Worm (Caenorhabditis elegans) whole organism, midembryonic: Measurements from ENCODE around the gene F14H12.17.

Source experiments
- T22C8.4 ChIP-seq: fragments of 200-800 bp; sonication (Bioruptor generic); IDR thresholded peaks from 2 replicates; pipeline ENCODE4 v1.3.6; 2022; ENCODE audit warnings: missing genetic modification characterization, missing compliant biosample characterization
- cog-1 ChIP-seq: sonication (generic microtip); optimal IDR thresholded peaks from 2 replicates; lab custom pipeline; 2016; ENCODE audit warnings: missing genetic modification characterization, missing compliant biosample characterization
- flt-1 ChIP-seq: fragments of 200-800 bp; sonication (Bioruptor generic); IDR thresholded peaks from 2 replicates; pipeline ENCODE4 v1.3.6; 2022; ENCODE audit warnings: missing genetic modification characterization, missing compliant biosample characterization
- klf-2 ChIP-seq: fragments of 200-800 bp; sonication (Bioruptor generic); conservative IDR thresholded peaks from 2 replicates; pipeline ENCODE4 v1.3.6; 2022; ENCODE audit warnings: missing genetic modification reagents, missing genetic modification characterization, missing compliant biosample characterization
- med-1 ChIP-seq: sonication (generic microtip); optimal IDR thresholded peaks from 2 replicates; lab custom pipeline; 2017; ENCODE audit warnings: missing genetic modification characterization, mild to moderate bottlenecking, missing compliant biosample characterization, antibody characterized with exemption, missing genetic modification reagents; ENCODE audit not compliant: insufficient read depth
- ref-1 ChIP-seq: fragments of 200-800 bp; sonication (Bioruptor generic); conservative IDR thresholded peaks from 2 replicates; pipeline ENCODE4 v1.3.6; 2022; ENCODE audit warnings: missing genetic modification reagents, missing genetic modification characterization, missing compliant biosample characterization
- tab-1 ChIP-seq: fragments of 200-800 bp; sonication (Bioruptor generic); IDR thresholded peaks from 2 replicates; pipeline ENCODE4 v1.3.6; 2022; ENCODE audit warnings: missing genetic modification characterization, missing compliant biosample characterization
- ztf-23 ChIP-seq: fragments of 200-800 bp; sonication (Bioruptor generic); IDR thresholded peaks from 2 replicates; pipeline ENCODE4 v1.3.6; 2022; ENCODE audit warnings: missing genetic modification reagents, missing genetic modification characterization, missing compliant biosample characterization
- ztf-29 ChIP-seq: fragments of 200-800 bp; sonication (Bioruptor generic); IDR thresholded peaks from 2 replicates; pipeline ENCODE4 v1.3.6; 2022; ENCODE audit warnings: missing genetic modification reagents, missing genetic modification characterization, missing compliant biosample characterization

ce11 chrX:4408466-4408865, 45.4 kb upstream of the F14H12.17 start:
- no peak for TF ChIP-seq flt-1 (GFP tag; lab: Robert Waterston, UW)
- no peak for TF ChIP-seq T22C8.4 (GFP tag; lab: Robert Waterston, UW)
- no peak for TF ChIP-seq ztf-29 (GFP tag; lab: Robert Waterston, UW)
- TF ChIP-seq tab-1 (GFP tag; lab: Robert Waterston, UW): no peak
- no peak for TF ChIP-seq ztf-23
- TF ChIP-seq ref-1 (GFP tag; lab: Robert Waterston, UW): no peak
- TF ChIP-seq cog-1 (tag; lab: Kevin White, UChicago): no peak
- TF ChIP-seq med-1 (GFP tag; lab: Kevin White, UChicago): no peak
- no peak for TF ChIP-seq klf-2 (GFP tag; lab: Robert Waterston, UW)
